Fruit fly (Drosophila melanogaster): ENCODE data around the gene Pdhb.

DNA sequence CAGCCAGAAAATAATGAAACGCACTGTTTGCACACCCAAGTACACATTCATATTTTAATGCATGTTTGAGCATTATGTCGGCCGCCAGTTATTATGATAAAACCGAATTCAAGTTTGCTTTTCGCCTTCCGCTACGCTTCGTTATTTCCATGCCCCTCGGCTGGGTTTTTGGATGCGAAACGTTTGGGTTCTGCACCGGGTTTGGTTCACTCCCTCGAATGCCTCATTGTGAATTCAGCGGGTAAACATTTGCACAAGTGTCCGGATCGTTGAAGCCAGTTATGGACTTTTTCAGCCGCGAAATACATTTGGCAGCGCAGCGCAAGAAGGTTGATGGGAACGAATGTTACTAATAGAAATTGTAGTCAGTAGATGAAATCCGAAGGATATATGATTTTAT is 41.7 kb upstream of the Pdhb start:
- TF ChIP-seq CTCF (optimal IDR thresholded peaks at IDR 0.05), result no peak
- TF ChIP-seq CG8478 (optimal IDR thresholded peaks at IDR 0.05), result no peak
